Worm (Caenorhabditis elegans): ENCODE data around the gene Y116A8C.3.

DNA sequence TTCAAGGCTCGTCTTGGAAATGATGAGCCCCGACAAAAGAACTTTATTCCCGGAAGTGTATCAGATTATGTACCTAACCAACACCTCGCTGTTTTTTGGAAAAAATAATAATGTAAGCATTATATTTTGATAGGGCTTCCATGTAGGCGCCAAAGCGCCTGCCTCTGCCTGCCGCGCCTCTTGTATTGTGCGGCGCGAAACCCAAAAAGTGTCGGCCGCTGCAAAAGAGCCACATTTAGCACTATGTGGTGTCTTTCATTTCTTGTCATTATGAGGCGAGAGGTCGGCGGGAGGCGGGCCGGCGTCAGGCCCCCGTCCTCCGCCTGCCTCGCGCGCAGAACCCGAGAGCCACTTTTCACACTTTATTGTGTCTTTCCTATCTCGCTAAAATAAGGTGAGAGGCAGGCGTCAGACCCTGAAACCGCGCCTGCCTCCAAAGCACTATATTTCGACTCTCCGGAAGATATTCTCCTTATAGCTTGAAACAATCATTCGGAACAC lies 9.6 kb downstream of the Y116A8C.3 start:
- TF ChIP-seq ama-1 (optimal IDR thresholded peaks at IDR 0.05), result no peak
- no peak for TF ChIP-seq sea-1 (GFP tag; conservative IDR thresholded peaks at IDR 0.05)
- no peak for TF ChIP-seq ets-7 (tag; optimal IDR thresholded peaks at IDR 0.05)
- no peak for TF ChIP-seq scrt-1 (GFP tag; IDR thresholded peaks at IDR 0.05)
- no peak for TF ChIP-seq ceh-13 (GFP tag; optimal IDR thresholded peaks at IDR 0.05)
- no peak for TF ChIP-seq B0310.2 (tag; optimal IDR thresholded peaks at IDR 0.05)
- TF ChIP-seq tra-4 (tag; optimal IDR thresholded peaks at IDR 0.05), result no peak
- 0 out of 2 replicates have a peak, but pooled peaks have one; percentile 21 for TF ChIP-seq tbx-11 (GFP tag; IDR thresholded peaks at IDR 0.05)
- no peak for TF ChIP-seq flt-1 (GFP tag; IDR thresholded peaks at IDR 0.05)
- no peak for TF ChIP-seq F13C5.2 (tag; optimal IDR thresholded peaks at IDR 0.05)
- TF ChIP-seq tbx-37 (GFP tag; conservative IDR thresholded peaks at IDR 0.05), result no peak
- no peak for TF ChIP-seq hmbx-1 (tag; optimal IDR thresholded peaks at IDR 0.05)
- TF ChIP-seq aly-1 (tag; optimal IDR thresholded peaks at IDR 0.05), result no peak
